Worm (Caenorhabditis elegans) whole organism, L3 larva: ENCODE data around the gene gap-1.

Experiments
- egl-27 ChIP-seq: sonication (generic microtip); optimal IDR thresholded peaks from 4 replicates; lab custom pipeline; 2017; ENCODE audit warnings: missing biosample characterization, missing genetic modification reagents, missing genetic modification characterization
- lin-15B ChIP-seq: fragments of 150-350 bp; optimal IDR thresholded peaks from 2 replicates; lab custom pipeline; 2014; ENCODE audit warnings: missing biosample characterization, missing genetic modification characterization
- lin-39 ChIP-seq: fragments of 150-350 bp; optimal IDR thresholded peaks from 2 replicates; lab custom pipeline; 2018; ENCODE audit warnings: missing biosample characterization, missing genetic modification reagents, missing genetic modification characterization
- snpc-4 ChIP-seq: fragments of 150-350 bp; optimal IDR thresholded peaks from 2 replicates; lab custom pipeline; 2014; ENCODE audit warnings: missing biosample characterization, missing genetic modification characterization

- TF ChIP-seq lin-39 (tag; lab: Kevin White, UChicago) (no peak), snpc-4 (no peak), egl-27 (no peak), lin-15B (tag; lab: Kevin White, UChicago) (no peak)
Observed at ce11 chrX:2150006-2150405, 42.3 kb upstream of the gap-1 start, which contains the start of gene npax-2.
